Worm (Caenorhabditis elegans): ENCODE results near the gene srb-5.

Gene srb-5

DNA sequence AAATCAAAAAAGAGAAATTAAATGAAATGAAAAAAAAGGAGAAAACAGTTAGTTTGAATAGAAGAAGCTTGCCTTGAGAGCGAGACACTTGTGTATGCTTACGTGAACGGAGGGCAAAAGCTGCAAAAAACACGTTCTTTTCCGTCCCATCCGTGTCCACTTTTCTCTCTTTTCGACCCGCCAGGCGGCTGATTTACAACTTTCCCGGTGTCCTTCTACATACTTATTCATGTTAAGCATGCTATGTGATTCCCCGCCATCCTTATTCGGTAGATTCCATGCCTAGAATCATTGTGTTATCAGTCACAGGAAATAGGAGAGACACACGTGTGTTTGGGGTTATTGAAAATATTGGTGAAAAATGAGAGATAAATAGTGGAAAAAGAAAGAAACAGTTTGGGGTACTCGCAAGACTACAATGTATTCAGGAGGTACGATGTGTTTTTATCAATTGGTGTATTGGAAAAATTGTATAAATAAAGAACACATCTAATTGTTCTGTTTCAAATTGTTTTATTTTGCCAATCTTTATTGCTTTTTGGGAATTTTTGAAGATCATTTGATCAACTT, 21.2 kb downstream of the srb-5 start, which contains the start of gene nas-29 (continued):
- no peak for TF ChIP-seq egl-27 (tag; optimal IDR thresholded peaks at IDR 0.05)
- TF ChIP-seq F37D6.2 (tag; optimal IDR thresholded peaks at IDR 0.05) = no peak
- no peak for TF ChIP-seq F49E8.2 (tag; optimal IDR thresholded peaks at IDR 0.05; ENCODE audit: borderline replicate concordance)
- TF ChIP-seq skn-1 (tag; optimal IDR thresholded peaks at IDR 0.05) = no peak
- peak; percentile 76 for TF ChIP-seq nhr-77 (tag; optimal IDR thresholded peaks at IDR 0.05)
- TF ChIP-seq mdl-1 (tag; optimal IDR thresholded peaks at IDR 0.05) = peak in 1 of 2 experiments; percentile 89
- 0 out of 2 replicates have a peak, but pooled peaks have one; percentile 28 for TF ChIP-seq lin-1 (GFP tag; IDR thresholded peaks at IDR 0.05)
- peak; percentile 86 for TF ChIP-seq dve-1 (tag; optimal IDR thresholded peaks at IDR 0.05; ENCODE audit: insufficient read depth)
- peak; percentile 64; the same call in 1 of the 2 replicates for TF ChIP-seq dmd-6 (GFP tag; IDR thresholded peaks at IDR 0.05)
- no peak for TF ChIP-seq lsy-2 (tag; optimal IDR thresholded peaks at IDR 0.05)

DNA sequence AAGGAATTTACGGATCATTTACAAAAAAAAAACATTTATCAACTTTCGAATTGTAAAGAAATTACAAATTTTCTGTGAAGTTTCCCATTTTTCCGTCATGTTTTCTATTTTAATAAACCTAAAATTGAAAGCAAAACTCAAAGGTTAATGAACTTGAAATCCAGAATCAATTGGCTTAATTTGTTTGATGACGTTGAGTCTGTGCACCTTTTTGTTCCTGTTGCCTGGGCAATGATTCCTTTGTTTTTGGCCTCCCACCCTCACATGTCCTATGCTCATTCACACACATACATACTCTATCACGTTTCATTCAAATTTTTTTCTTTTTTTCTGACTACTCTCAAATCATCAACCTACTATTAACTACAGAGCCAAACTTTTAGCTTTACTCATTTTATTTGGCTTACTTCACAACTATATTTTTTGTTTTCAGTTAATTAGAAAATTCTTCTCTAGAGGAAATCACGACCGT, 26.9 kb downstream of the srb-5 start, which contains the start of gene F58A6.2:
F58A6.2 (plus strand) TSS at position 422 of the 472 bp plus-strand sequence.
- peak; percentile 59 for TF ChIP-seq aha-1 (tag)
- TF ChIP-seq lim-7 (GFP tag; IDR thresholded peaks at IDR 0.05) = no peak

DNA sequence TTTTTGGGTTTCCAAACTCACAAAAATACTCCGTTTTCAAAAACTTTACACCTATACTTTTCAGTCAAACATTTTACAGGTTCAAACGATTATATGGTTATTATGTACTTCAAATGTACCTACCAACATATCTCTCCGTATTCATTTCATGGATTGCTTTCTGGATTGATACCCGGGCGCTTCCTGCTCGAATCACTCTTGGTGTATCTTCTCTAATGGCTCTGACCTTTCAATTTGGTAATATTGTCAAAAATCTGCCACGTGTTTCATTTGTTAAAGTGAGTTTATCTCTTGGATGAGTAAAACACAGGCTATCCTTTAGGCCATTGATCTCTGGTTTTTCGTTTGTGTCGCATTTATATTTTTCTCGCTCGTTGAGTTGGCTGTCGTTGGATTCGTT, 31.4 kb downstream of the srb-5 start:
- TF ChIP-seq nhr-77 (tag; optimal IDR thresholded peaks at IDR 0.05) (no peak), nhr-42 (GFP tag; IDR thresholded peaks at IDR 0.05) (no peak), duxl-1 (tag; optimal IDR thresholded peaks at IDR 0.05; ENCODE audit: poor library complexity) (no peak), unc-62 (GFP tag; optimal IDR thresholded peaks at IDR 0.05 in 1 of 2) (peak in 1 of 2 experiments; percentile 90), unc-62 (tag; optimal IDR thresholded peaks at IDR 0.05) (no peak), aly-2 (tag; optimal IDR thresholded peaks at IDR 0.05) (no peak), madf-9 (GFP tag; conservative IDR thresholded peaks at IDR 0.05) (no peak), daf-8 (GFP tag; IDR thresholded peaks at IDR 0.05) (no peak)

DNA sequence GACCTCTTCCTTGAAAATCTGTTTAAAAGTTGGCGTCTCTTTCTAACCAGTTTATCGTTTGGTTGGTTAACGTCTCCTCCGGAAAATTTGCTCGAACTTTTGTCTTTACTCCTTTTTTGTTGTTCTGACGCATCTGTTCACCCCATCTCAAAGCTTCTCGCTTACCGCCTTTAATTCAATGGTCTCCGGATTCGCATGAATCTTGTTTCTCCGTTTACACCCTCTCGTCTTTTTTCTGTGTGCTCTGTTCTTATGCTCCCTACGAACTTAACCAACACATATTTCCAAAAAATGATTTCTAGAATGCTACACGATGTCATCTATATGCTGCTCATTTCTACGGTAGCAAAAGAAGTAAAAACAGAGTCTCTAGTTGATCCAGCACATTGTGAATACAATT, 33.1 kb downstream of the srb-5 start, which contains the start of gene lgc-56:
lgc-56 (plus strand) TSS at position 301 of the 400 bp plus-strand sequence.
- no peak for TF ChIP-seq arid-1 (GFP tag; conservative IDR thresholded peaks at IDR 0.05)
- TF ChIP-seq ceh-44 (GFP tag; IDR thresholded peaks at IDR 0.05) = no peak
- TF ChIP-seq unc-62 (GFP tag; optimal IDR thresholded peaks at IDR 0.05 in 1 of 2) = peak in 1 of 2 experiments; percentile 22
- no peak for TF ChIP-seq unc-62 (tag; optimal IDR thresholded peaks at IDR 0.05)
- TF ChIP-seq ZK337.2 (GFP tag; IDR thresholded peaks at IDR 0.05) = no peak
- TF ChIP-seq lsy-2 (tag; optimal IDR thresholded peaks at IDR 0.05) = no peak
- TF ChIP-seq Y105C5A.15 (GFP tag; IDR thresholded peaks at IDR 0.05) = no peak

DNA sequence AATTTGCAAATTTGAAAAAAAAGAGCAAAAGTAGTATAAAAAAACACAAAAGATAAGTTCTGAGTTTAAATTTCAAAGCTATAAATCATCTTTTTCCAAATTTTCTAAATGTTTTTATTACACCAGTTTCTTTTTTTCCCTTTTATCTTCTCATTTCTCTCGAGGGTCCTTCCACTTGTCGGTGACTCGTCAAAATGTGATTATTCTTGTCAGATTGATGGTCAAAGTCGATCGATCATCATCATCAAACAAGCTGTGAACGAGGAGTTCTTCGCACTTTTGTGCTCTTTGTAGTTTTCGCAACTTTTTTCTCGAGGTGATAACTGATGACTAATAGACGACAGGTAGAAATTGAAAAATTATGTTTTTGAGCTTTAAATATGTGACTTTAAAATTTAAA, 42.6 kb downstream of the srb-5 start:
- peak; percentile 90; the same call in 1 of the 2 replicates for TF ChIP-seq ceh-20 (GFP tag; IDR thresholded peaks at IDR 0.05)
- no peak for TF ChIP-seq nhr-77 (tag; optimal IDR thresholded peaks at IDR 0.05)

DNA sequence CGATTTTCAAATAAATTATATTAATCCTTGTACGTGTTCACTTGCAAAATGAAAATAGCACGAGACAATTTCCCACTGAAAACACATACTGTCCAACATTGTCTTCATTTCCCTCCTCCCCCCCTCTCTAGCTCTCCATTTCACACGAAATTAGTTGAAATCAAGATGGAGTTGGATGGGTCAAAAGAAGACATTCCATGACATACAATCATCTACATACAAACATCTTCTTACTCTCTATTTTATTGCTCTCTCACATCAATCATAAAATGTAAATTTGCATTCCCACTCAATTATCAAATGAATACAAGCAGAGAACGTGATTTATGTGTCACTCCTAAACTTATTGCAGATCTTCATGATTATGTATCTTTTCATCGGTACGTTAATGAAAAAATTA, 47.5 kb downstream of the srb-5 start, which contains the start of gene srsy-1:
srsy-1 (plus strand) TSS at position 301 of the 400 bp plus-strand sequence.
- TF ChIP-seq snpc-1.2 (GFP tag; IDR thresholded peaks at IDR 0.05) (no peak), egl-27 (tag; optimal IDR thresholded peaks at IDR 0.05) (no peak), tra-1 (GFP tag; IDR thresholded peaks at IDR 0.05) (no peak), nhr-111 (GFP tag; optimal IDR thresholded peaks at IDR 0.05) (no peak), Y105C5A.15 (GFP tag; IDR thresholded peaks at IDR 0.05) (no peak), lir-3 (tag; optimal IDR thresholded peaks at IDR 0.05) (no peak), mep-1 (tag; optimal IDR thresholded peaks at IDR 0.05) (no peak), ztf-7 (tag; optimal IDR thresholded peaks at IDR 0.05) (no peak), attf-4 (tag; optimal IDR thresholded peaks at IDR 0.05) (no peak), aly-2 (tag; optimal IDR thresholded peaks at IDR 0.05) (no peak), unc-62 (GFP tag; optimal IDR thresholded peaks at IDR 0.05 in 1 of 2) (no peak), unc-62 (tag; optimal IDR thresholded peaks at IDR 0.05) (no peak), nhr-6 (tag; optimal IDR thresholded peaks at IDR 0.05) (no peak)
